Worm (Caenorhabditis elegans): ENCODE results near the gene C40H1.8.

DNA sequence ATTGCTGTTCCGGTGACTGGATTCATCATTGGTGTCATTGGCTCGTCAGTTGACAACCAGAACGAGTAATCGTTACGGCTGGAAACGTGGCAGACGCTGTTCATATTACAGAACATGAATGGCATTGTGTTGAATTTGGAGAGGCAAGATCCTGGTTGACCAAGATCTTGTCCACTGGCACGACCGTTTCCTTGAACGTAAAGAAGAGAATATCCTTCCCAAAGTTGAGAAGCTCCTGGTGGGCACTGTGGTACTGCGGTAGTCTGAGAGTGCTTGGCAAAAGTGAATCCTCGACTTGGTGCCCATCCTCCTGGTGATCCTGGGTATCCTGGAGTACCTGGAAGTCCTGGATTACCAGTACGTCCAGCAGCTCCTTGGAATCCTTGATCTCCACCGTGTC is 23.5 kb downstream of the C40H1.8 start:
- TF ChIP-seq flt-1 (GFP tag; IDR thresholded peaks at IDR 0.05) (no peak), tab-1 (GFP tag; IDR thresholded peaks at IDR 0.05) (no peak)
